Fruit fly (Drosophila melanogaster): ENCODE measurements around the gene pasi1.

pasi1 gene

dm6 chr3R:17783144-17783543 lies 11.7 kb upstream of the pasi1 start:
- TF ChIP-seq caup (GFP tag; optimal IDR thresholded peaks at IDR 0.05; ENCODE audit: severe bottlenecking) (no peak), MTF-1 (GFP tag; optimal IDR thresholded peaks at IDR 0.05; ENCODE audit: borderline replicate concordance) (no peak), HLH4C (GFP tag; IDR thresholded peaks at IDR 0.05; ENCODE audit: partially characterized antibody) (no peak), CG6175 (GFP tag; IDR thresholded peaks at IDR 0.05) (peak; percentile 70; the same call in 1 of the 3 replicates), H2.0 (GFP tag; IDR thresholded peaks at IDR 0.05) (no peak), sd (tag; optimal IDR thresholded peaks at IDR 0.05) (peak; percentile 63), Deaf1 (tag; optimal IDR thresholded peaks at IDR 0.05) (peak; percentile 37), Hey (tag; optimal IDR thresholded peaks at IDR 0.05) (no peak), z (GFP tag; IDR thresholded peaks at IDR 0.05) (no peak), jing (GFP tag; optimal IDR thresholded peaks at IDR 0.05) (no peak), sima (GFP tag; optimal IDR thresholded peaks at IDR 0.05) (no peak), Meics (GFP tag; optimal IDR thresholded peaks at IDR 0.05) (no peak), CG11504 (tag; optimal IDR thresholded peaks at IDR 0.05) (peak; percentile 40), gcm2 (GFP tag; optimal IDR thresholded peaks at IDR 0.05) (no peak), CkIIα-i1 (GFP tag; IDR thresholded peaks at IDR 0.05) (no peak), Adf1 (GFP tag; IDR thresholded peaks at IDR 0.05) (peak; percentile 70), CG7987 (GFP tag; optimal IDR thresholded peaks at IDR 0.05) (no peak), CG10543 (GFP tag; optimal IDR thresholded peaks at IDR 0.05) (peak; percentile 4), CG7556 (GFP tag; optimal IDR thresholded peaks at IDR 0.05) (no peak), CG12769 (tag; optimal IDR thresholded peaks at IDR 0.05) (peak; percentile 20), pan (optimal IDR thresholded peaks at IDR 0.05) (no peak), pan (GFP tag; optimal IDR thresholded peaks at IDR 0.05 in 1 of 2, IDR thresholded peaks at IDR 0.05 in 1 of 2) (peak in 1 of 2 experiments; percentile 7), az2 (GFP tag; optimal IDR thresholded peaks at IDR 0.05) (no peak), D19B (GFP tag; optimal IDR thresholded peaks at IDR 0.05) (no peak), aop (GFP tag; IDR thresholded peaks at IDR 0.05) (no peak), NC2β (GFP tag; optimal IDR thresholded peaks at IDR 0.05) (no peak), Trl (optimal IDR thresholded peaks at IDR 0.05) (peak in 1 of 2 experiments; percentile 19), Trl (GFP tag; optimal IDR thresholded peaks at IDR 0.05) (no peak), zf30C (GFP tag; optimal IDR thresholded peaks at IDR 0.05) (no peak), CG2116 (GFP tag; optimal IDR thresholded peaks at IDR 0.05) (no peak), CG8089 (GFP tag; optimal IDR thresholded peaks at IDR 0.05) (no peak), nau (GFP tag; optimal IDR thresholded peaks at IDR 0.05) (peak; percentile 27), Drgx (GFP tag; IDR thresholded peaks at IDR 0.05) (peak; percentile 31; the same call in 1 of the 2 replicates)

- peak; percentile 36 for TF ChIP-seq row (GFP tag; IDR thresholded peaks at IDR 0.05)
- no peak for TF ChIP-seq CG5180 (GFP tag; optimal IDR thresholded peaks at IDR 0.05)
- TF ChIP-seq Hr78 (GFP tag; optimal IDR thresholded peaks at IDR 0.05): no peak
- TF ChIP-seq CG2678 (tag; optimal IDR thresholded peaks at IDR 0.05): peak; percentile 7
- TF ChIP-seq sug (tag; optimal IDR thresholded peaks at IDR 0.05): no peak
- no peak for TF ChIP-seq ERR (GFP tag; optimal IDR thresholded peaks at IDR 0.05)
- no peak for TF ChIP-seq wor (GFP tag; IDR thresholded peaks at IDR 0.05)
- no peak for TF ChIP-seq sisA (GFP tag; IDR thresholded peaks at IDR 0.05)
- no peak for TF ChIP-seq inv (GFP tag; IDR thresholded peaks at IDR 0.05; ENCODE audit: partially characterized antibody)
- TF ChIP-seq slbo (GFP tag; IDR thresholded peaks at IDR 0.05): no peak
- no peak for TF ChIP-seq Hr51 (GFP tag; optimal IDR thresholded peaks at IDR 0.05)
- no peak for TF ChIP-seq CG6689 (GFP tag; IDR thresholded peaks at IDR 0.05)
- no peak for TF ChIP-seq CG17361 (GFP tag; IDR thresholded peaks at IDR 0.05)
- TF ChIP-seq tup (GFP tag; optimal IDR thresholded peaks at IDR 0.05): no peak
- TF ChIP-seq CG4707 (GFP tag; optimal IDR thresholded peaks at IDR 0.05): no peak
- no peak for TF ChIP-seq HmgD (GFP tag; optimal IDR thresholded peaks at IDR 0.05)
- peak; percentile 23 for TF ChIP-seq Sox102F (GFP tag; optimal IDR thresholded peaks at IDR 0.05)
- TF ChIP-seq CG17186 (GFP tag; optimal IDR thresholded peaks at IDR 0.05): no peak
- no peak for TF ChIP-seq CG15269 (tag; optimal IDR thresholded peaks at IDR 0.05)
- TF ChIP-seq Oaz (GFP tag; IDR thresholded peaks at IDR 0.05): no peak
Measured at dm6 chr3R:17784189-17784588, 10.7 kb upstream of the pasi1 start.

Measured in whole organism, embryonic.